Worm (Caenorhabditis elegans) whole organism, L3 larva: ENCODE results near the gene F28H7.7.

Experiments
- R02D3.7 ChIP-seq: fragments of 150-350 bp; optimal IDR thresholded peaks from 2 replicates; lab custom pipeline; 2014; ENCODE audit warnings: missing biosample characterization, missing genetic modification characterization
- ZK546.5 ChIP-seq: sonication (generic microtip); optimal IDR thresholded peaks from 2 replicates; lab custom pipeline; 2017; ENCODE audit warnings: missing biosample characterization, missing genetic modification characterization
- ceh-16 ChIP-seq: sonication (generic microtip); optimal IDR thresholded peaks from 2 replicates; lab custom pipeline; 2017; ENCODE audit warnings: missing biosample characterization, missing genetic modification characterization
- ceh-28 ChIP-seq: fragments of 150-350 bp; optimal IDR thresholded peaks from 2 replicates; lab custom pipeline; 2014; ENCODE audit warnings: missing biosample characterization, missing genetic modification reagents, missing genetic modification characterization
- ceh-9 ChIP-seq: sonication (generic microtip); optimal IDR thresholded peaks from 2 replicates; lab custom pipeline; 2018; ENCODE audit warnings: missing biosample characterization, missing genetic modification characterization
- egl-5 ChIP-seq: fragments of 150-350 bp; optimal IDR thresholded peaks from 2 replicates; lab custom pipeline; 2017; ENCODE audit warnings: missing biosample characterization, missing genetic modification reagents, missing genetic modification characterization, inconsistent platforms
- elt-2 ChIP-seq: sonication (generic microtip); optimal IDR thresholded peaks from 2 replicates; lab custom pipeline; 2016; ENCODE audit warnings: missing genetic modification reagents, mild to moderate bottlenecking, missing genetic modification characterization, missing compliant biosample characterization
- eor-1 ChIP-seq, 2 experiments: fragments of 150-350 bp; optimal IDR thresholded peaks; 2 replicates each; lab custom pipeline; 2014 to 2018; ENCODE audit warnings: missing biosample characterization in 2 of 2, missing genetic modification characterization in 2 of 2
- fkh-10 ChIP-seq: sonication (generic microtip); optimal IDR thresholded peaks from 2 replicates; lab custom pipeline; 2017; ENCODE audit warnings: missing biosample characterization, missing genetic modification reagents, missing genetic modification characterization
- fos-1 ChIP-seq: fragments of 150-350 bp; optimal IDR thresholded peaks from 2 replicates; lab custom pipeline; 2014; ENCODE audit warnings: missing biosample characterization, missing genetic modification characterization
- jun-1 ChIP-seq: fragments of 150-350 bp; optimal IDR thresholded peaks from 2 replicates; lab custom pipeline; 2014; ENCODE audit warnings: missing biosample characterization, missing genetic modification reagents, missing genetic modification characterization
- lin-39 ChIP-seq: fragments of 150-350 bp; optimal IDR thresholded peaks from 2 replicates; lab custom pipeline; 2018; ENCODE audit warnings: missing biosample characterization, missing genetic modification reagents, missing genetic modification characterization
- lsy-12 ChIP-seq: sonication (generic microtip); optimal IDR thresholded peaks from 2 replicates; lab custom pipeline; 2016; ENCODE audit warnings: mild to moderate bottlenecking, missing genetic modification characterization, missing compliant biosample characterization
- mdl-1 ChIP-seq: fragments of 150-350 bp; optimal IDR thresholded peaks from 2 replicates; lab custom pipeline; 2014; ENCODE audit warnings: missing biosample characterization, missing genetic modification characterization
- mml-1 ChIP-seq: fragments of 150-350 bp; sonication (generic microtip); optimal IDR thresholded peaks from 3 replicates; lab custom pipeline; 2014; ENCODE audit warnings: missing biosample characterization, missing genetic modification characterization
- nfya-1 ChIP-seq: sonication (generic microtip); optimal IDR thresholded peaks from 2 replicates; lab custom pipeline; 2017; ENCODE audit warnings: missing genetic modification characterization, mild to moderate bottlenecking, missing compliant biosample characterization, antibody characterized with exemption, moderate library complexity; ENCODE audit not compliant: insufficient read depth
- nhr-11 ChIP-seq: fragments of 150-350 bp; optimal IDR thresholded peaks from 2 replicates; lab custom pipeline; 2014; ENCODE audit warnings: missing biosample characterization, missing genetic modification characterization
- nhr-12 ChIP-seq: fragments of 150-350 bp; optimal IDR thresholded peaks from 2 replicates; lab custom pipeline; 2014; ENCODE audit warnings: missing biosample characterization, missing genetic modification characterization
- nhr-23 ChIP-seq: fragments of 150-350 bp; optimal IDR thresholded peaks from 2 replicates; lab custom pipeline; 2014; ENCODE audit warnings: missing biosample characterization, missing genetic modification reagents, missing genetic modification characterization
- nhr-237 ChIP-seq: fragments of 150-350 bp; optimal IDR thresholded peaks from 2 replicates; lab custom pipeline; 2014; ENCODE audit warnings: missing biosample characterization, missing genetic modification characterization
- nhr-25 ChIP-seq: sonication (generic microtip); optimal IDR thresholded peaks from 2 replicates; lab custom pipeline; 2017; ENCODE audit warnings: missing biosample characterization, missing genetic modification characterization
- nhr-43 ChIP-seq: sonication (generic microtip); optimal IDR thresholded peaks from 2 replicates; lab custom pipeline; 2016; ENCODE audit warnings: mild to moderate bottlenecking, missing genetic modification characterization, missing compliant biosample characterization; ENCODE audit not compliant: poor library complexity, severe bottlenecking
- nhr-67 ChIP-seq: fragments of 150-350 bp; optimal IDR thresholded peaks from 2 replicates; lab custom pipeline; 2014; ENCODE audit warnings: missing biosample characterization, missing genetic modification characterization
- nhr-76 ChIP-seq: fragments of 150-350 bp; sonication (generic microtip); optimal IDR thresholded peaks from 5 replicates; lab custom pipeline; 2014; ENCODE audit warnings: missing biosample characterization, missing genetic modification characterization
- nhr-77 ChIP-seq: fragments of 150-350 bp; optimal IDR thresholded peaks from 2 replicates; lab custom pipeline; 2014; ENCODE audit warnings: missing biosample characterization, missing genetic modification characterization
- pha-4 ChIP-seq: fragments of 150-350 bp; optimal IDR thresholded peaks from 2 replicates; lab custom pipeline; 2014; ENCODE audit warnings: missing biosample characterization, missing genetic modification reagents, missing genetic modification characterization
- pqm-1 ChIP-seq: fragments of 150-350 bp; optimal IDR thresholded peaks from 2 replicates; lab custom pipeline; 2017; ENCODE audit warnings: missing biosample characterization, missing genetic modification characterization, inconsistent platforms
- sea-2 ChIP-seq: fragments of 150-350 bp; sonication (generic microtip); optimal IDR thresholded peaks from 4 replicates; lab custom pipeline; 2014; ENCODE audit warnings: missing biosample characterization, missing genetic modification reagents, missing genetic modification characterization
- skn-1 ChIP-seq: fragments of 150-350 bp; optimal IDR thresholded peaks from 2 replicates; lab custom pipeline; 2014; ENCODE audit warnings: missing biosample characterization, missing genetic modification characterization
- snpc-4 ChIP-seq: fragments of 150-350 bp; optimal IDR thresholded peaks from 2 replicates; lab custom pipeline; 2014; ENCODE audit warnings: missing biosample characterization, missing genetic modification characterization
- unc-62 ChIP-seq: fragments of 150-350 bp; sonication (generic microtip); optimal IDR thresholded peaks from 4 replicates; lab custom pipeline; 2014; ENCODE audit warnings: missing biosample characterization, missing genetic modification reagents, missing genetic modification characterization
- zag-1 ChIP-seq: fragments of 150-350 bp; optimal IDR thresholded peaks from 2 replicates; lab custom pipeline; 2014; ENCODE audit warnings: missing biosample characterization, missing genetic modification characterization
- ztf-4 ChIP-seq: fragments of 150-350 bp; optimal IDR thresholded peaks from 2 replicates; lab custom pipeline; 2014; ENCODE audit warnings: missing biosample characterization, missing genetic modification characterization

Gene F28H7.7

DNA sequence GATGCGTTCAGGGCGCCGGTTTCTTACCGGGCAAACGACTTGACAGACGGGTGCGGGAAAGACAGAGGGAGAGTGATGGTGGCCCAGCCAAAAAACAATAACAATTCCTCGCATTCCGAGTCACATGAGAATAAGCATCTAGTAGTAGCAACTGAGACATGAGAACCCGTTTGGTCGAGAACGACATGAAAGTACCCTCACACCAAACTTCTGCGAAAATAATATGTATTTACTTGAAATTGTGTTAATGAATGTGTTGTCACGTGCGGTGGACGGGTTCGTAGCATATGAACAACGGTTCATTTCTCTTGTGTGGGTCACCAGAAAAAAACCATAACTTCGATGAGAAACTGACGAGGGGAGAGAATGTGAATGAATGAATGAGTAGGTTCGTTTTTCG is 33.1 kb downstream of the F28H7.7 start:
- no peak for TF ChIP-seq lsy-12 (tag; lab: Kevin White, UChicago)
- peak; percentile 31 for TF ChIP-seq nhr-25 (tag; lab: Kevin White, UChicago)
- no peak for TF ChIP-seq eor-1 (tag; optimal IDR thresholded peaks at IDR 0.05; lab: Kevin White, UChicago)
- TF ChIP-seq egl-5 (tag; lab: Kevin White, UChicago): peak; percentile 73
- no peak for TF ChIP-seq unc-62 (GFP tag; lab: Kevin White, UChicago)
- no peak for TF ChIP-seq jun-1 (tag; lab: Kevin White, UChicago)
- TF ChIP-seq nhr-12 (tag; lab: Kevin White, UChicago): no peak
- TF ChIP-seq nfya-1 (tag; lab: Kevin White, UChicago): peak; percentile 1
- TF ChIP-seq, all 47 proteins: peak for 3

ce11 chrV:10720303-10720847 is 33.6 kb downstream of the F28H7.7 start:
- peak; percentile 5 for TF ChIP-seq jun-1 (tag; lab: Kevin White, UChicago)
- no peak for TF ChIP-seq nhr-76 (tag; lab: Kevin White, UChicago)
- no peak for TF ChIP-seq unc-62 (GFP tag; lab: Kevin White, UChicago)
- TF ChIP-seq lin-39: peak; percentile 49
- peak; percentile 4 for TF ChIP-seq nhr-43 (tag; lab: Kevin White, UChicago)
- peak; percentile 24 for TF ChIP-seq elt-2 (tag; lab: Kevin White, UChicago)

DNA sequence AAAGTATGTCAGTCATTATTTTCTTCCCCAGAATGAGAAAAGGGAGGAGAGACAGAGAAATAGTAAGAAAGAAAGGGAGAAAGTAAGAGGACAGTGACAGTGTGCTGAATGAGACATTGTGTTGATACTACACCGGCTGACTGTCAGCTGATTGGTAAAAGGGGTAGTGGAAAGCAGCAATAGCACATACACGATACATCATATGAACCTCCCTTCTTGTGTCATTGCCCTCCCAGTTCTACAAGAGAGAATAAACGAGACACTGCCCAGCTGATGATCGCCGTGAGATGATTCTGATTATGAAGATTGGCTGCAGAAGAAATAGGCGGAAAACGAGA is 34.1 kb downstream of the F28H7.7 start:
- TF ChIP-seq ztf-4 (tag; lab: Kevin White, UChicago) (no peak), ZK546.5 (no peak), eor-1 (tag; optimal IDR thresholded peaks at IDR 0.05; lab: Kevin White, UChicago) (no peak), nhr-43 (tag; lab: Kevin White, UChicago) (peak; percentile 77), mml-1 (tag; lab: Kevin White, UChicago) (peak; percentile 52), pha-4 (tag; lab: Kevin White, UChicago) (peak; percentile 80), nfya-1 (tag; lab: Kevin White, UChicago) (peak; percentile 22), nhr-25 (tag; lab: Kevin White, UChicago) (peak; percentile 80), lin-39 (peak; percentile 48), lsy-12 (tag; lab: Kevin White, UChicago) (peak; percentile 22), ceh-9 (tag; lab: Kevin White, UChicago) (no peak), mdl-1 (peak; percentile 53), nhr-23 (peak; percentile 83), fos-1 (tag; lab: Kevin White, UChicago) (no peak), egl-5 (tag; lab: Kevin White, UChicago) (peak; percentile 58), pqm-1 (peak; percentile 40), snpc-4 (tag; lab: Kevin White, UChicago) (peak; percentile 18), unc-62 (GFP tag; lab: Kevin White, UChicago) (peak; percentile 8), nhr-237 (tag; lab: Kevin White, UChicago) (no peak), ceh-16 (tag; lab: Kevin White, UChicago) (no peak), skn-1 (tag; lab: Kevin White, UChicago) (peak; percentile 59), elt-2 (tag; lab: Kevin White, UChicago) (peak; percentile 70), nhr-76 (tag; lab: Kevin White, UChicago) (no peak), zag-1 (tag; lab: Kevin White, UChicago) (no peak), jun-1 (tag; lab: Kevin White, UChicago) (peak; percentile 65)

DNA sequence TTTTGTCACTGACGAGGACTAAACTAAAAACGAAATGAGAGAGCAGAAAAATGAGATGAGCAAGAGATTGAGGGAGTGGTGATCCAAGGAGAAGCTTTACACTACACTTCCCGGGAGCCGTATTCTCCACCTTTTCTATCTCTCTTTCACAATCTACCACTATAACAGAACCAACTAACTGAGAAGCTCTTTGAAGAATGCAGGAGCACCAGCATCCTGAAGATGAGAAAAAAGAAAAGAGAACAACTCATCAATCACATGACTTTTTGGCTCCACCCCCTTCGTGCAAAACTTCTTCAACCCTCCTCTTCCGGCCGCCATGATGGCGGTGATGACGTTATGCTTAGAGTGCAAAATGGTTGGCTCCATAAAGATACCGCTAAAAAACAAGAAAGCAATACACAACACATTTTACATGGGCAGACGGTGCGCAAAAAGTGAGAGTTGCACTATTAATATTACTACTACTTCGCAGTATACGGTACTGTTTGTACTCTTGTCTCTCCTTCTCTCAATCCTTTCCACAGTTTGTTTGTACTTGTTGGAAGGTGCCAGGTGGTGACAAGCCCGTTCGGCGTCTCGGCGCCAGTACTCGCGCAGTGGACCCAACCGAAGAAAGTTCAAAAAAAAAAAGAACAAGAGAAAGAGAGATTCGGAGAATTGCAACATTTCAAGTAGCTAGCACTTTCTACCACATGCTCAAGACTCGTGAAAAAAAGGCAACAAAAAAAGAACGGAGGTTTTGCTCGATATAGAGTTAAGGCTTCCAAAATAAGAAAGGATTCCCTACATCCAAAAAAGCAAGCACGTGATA is 34.7 kb downstream of the F28H7.7 start:
- TF ChIP-seq sea-2: no peak
- no peak for TF ChIP-seq fkh-10 (GFP tag; lab: Kevin White, UChicago)
- TF ChIP-seq nhr-67 (tag; lab: Kevin White, UChicago): no peak
- TF ChIP-seq pqm-1: peak; percentile 34
- TF ChIP-seq nhr-237 (tag; lab: Kevin White, UChicago): no peak
- no peak for TF ChIP-seq ceh-28 (tag; lab: Kevin White, UChicago)
- no peak for TF ChIP-seq nhr-23
- no peak for TF ChIP-seq nhr-77
- no peak for TF ChIP-seq R02D3.7 (tag; lab: Kevin White, UChicago)
- TF ChIP-seq lsy-12 (tag; lab: Kevin White, UChicago): no peak
- no peak for TF ChIP-seq mdl-1
- peak; percentile 4 for TF ChIP-seq nfya-1 (tag; lab: Kevin White, UChicago)
- TF ChIP-seq ceh-9 (tag; lab: Kevin White, UChicago): no peak
- TF ChIP-seq nhr-11 (tag; lab: Kevin White, UChicago): peak; percentile 62
